Worm (Caenorhabditis elegans) whole organism, L4 larva: ENCODE results near the gene ZK822.9.

Experiments
- lsy-2 ChIP-seq, 2 experiments: fragments of 150-350 bp in 1 of 2; sonication (generic microtip) in 1 of 2; optimal IDR thresholded peaks; 2 replicates each; lab custom pipeline; 2014 to 2017; ENCODE audit warnings: missing biosample characterization in 2 of 2, missing genetic modification characterization in 2 of 2
- mdl-1 ChIP-seq, 2 experiments: fragments of 150-350 bp in 1 of 2; sonication (generic microtip) in 1 of 2; optimal IDR thresholded peaks; 2 replicates each; lab custom pipeline; 2014 to 2017; ENCODE audit warnings: missing biosample characterization in 2 of 2, missing genetic modification characterization in 2 of 2
- nhr-77 ChIP-seq: fragments of 150-350 bp; optimal IDR thresholded peaks from 2 replicates; lab custom pipeline; 2014; ENCODE audit warnings: missing biosample characterization, missing genetic modification characterization
- snpc-1.2 ChIP-seq: fragments of 200-800 bp; sonication (Bioruptor generic); IDR thresholded peaks from 2 replicates; pipeline ENCODE4 v1.3.6; 2022; ENCODE audit warnings: missing genetic modification reagents, missing genetic modification characterization, missing compliant biosample characterization

ce11 chrIV:11915768-11916453, at the start of gene ZK822.9:
- TF ChIP-seq mdl-1 (tag; optimal IDR thresholded peaks at IDR 0.05; lab: Kevin White, UChicago): no peak
- TF ChIP-seq snpc-1.2 (GFP tag; lab: Robert Waterston, UW): no peak
- no peak for TF ChIP-seq nhr-77 (tag; lab: Kevin White, UChicago)
- no peak for TF ChIP-seq lsy-2 (tag; optimal IDR thresholded peaks at IDR 0.05; lab: Kevin White, UChicago)
